Worm (Caenorhabditis elegans) whole organism, L2 larva: ENCODE measurements around the gene B0250.8.

ENCODE experiments used
- ceh-16 ChIP-seq: fragments of 150-350 bp; optimal IDR thresholded peaks from 2 replicates; lab custom pipeline; 2014; ENCODE audit warnings: missing biosample characterization, missing genetic modification characterization
- lin-13 ChIP-seq: fragments of 150-350 bp; optimal IDR thresholded peaks from 2 replicates; lab custom pipeline; 2014; ENCODE audit warnings: missing biosample characterization, missing genetic modification reagents, missing genetic modification characterization

DNA sequence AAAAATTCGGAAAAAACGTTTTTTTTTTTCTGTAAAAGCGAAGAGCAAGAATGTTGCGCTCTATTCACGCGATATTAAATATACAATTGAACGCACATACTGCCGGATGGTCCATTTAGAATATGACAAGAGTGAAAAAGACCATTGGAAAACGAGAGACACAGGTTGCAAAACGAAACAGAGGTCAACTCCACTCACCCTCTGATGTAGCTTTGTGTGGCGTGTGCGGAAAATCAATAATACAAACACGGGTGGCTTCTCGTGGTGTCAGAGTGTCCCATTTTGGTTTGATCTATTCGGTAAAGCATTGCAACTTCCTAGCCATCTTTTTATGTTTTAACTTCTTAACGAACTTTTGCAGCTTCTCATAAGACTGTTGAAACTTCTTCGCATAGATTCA lies 5.5 kb downstream of the B0250.8 start:
- TF ChIP-seq ceh-16 (tag; lab: Kevin White, UChicago) (no peak), lin-13 (GFP tag; lab: Kevin White, UChicago) (no peak)
